Worm (Caenorhabditis elegans): ENCODE results near the gene srh-299.
"Not testable (repeated sequence)": the region's sequence is repeated elsewhere in the genome, so short reads cannot be mapped to it uniquely, and the experiment has no call there.

srh-299 gene

DNA sequence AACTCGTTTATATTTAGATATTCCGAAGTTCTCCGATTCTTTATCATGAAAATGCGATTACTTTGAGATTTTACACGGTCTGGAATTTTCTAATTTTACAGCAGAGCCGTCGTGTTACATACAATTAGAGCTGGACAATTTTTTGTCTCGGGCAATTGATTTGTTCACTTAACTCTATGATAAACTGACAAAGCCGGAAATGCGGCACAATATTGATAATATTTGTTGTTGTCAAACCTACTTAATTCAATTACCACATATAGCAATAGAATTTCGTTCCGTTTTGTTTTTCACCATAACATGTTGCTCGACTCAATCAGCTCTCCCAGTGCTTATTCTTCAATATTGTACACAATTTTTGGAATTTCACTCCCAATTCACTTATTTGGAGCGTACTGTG, at the start of gene srh-299:
TSS of gene srh-299 (plus strand) at position 301 of the 400 bp plus-strand sequence.
- TF ChIP-seq dao-5 (tag; optimal IDR thresholded peaks at IDR 0.05) (no peak), him-1 (tag; optimal IDR thresholded peaks at IDR 0.05) (no peak)

DNA sequence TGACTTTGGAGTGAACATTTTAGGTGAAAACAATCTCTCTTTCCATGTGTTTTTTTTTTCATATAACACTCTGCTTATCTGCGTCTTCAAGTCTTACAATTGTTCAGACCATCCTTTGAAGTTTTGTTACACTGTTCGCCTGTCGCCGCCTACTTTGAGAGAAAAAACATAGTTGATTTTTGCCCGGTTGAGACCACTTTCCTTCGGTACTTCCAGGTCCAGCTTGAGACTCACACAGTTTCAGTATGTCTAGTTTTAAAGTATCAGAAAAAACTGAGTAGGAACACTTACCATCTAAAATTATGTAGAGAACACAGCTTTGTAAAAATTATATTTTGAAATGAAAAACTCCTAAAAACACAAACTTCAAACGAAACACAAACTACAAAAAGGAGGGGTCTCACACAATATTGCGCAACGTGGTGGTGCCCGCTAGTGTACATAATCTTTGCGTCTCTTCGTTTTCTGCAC, 47.1 kb upstream of the srh-299 start, which contains the start of the genes fbxa-69 and F54B8.4:
TSS of gene fbxa-69 (minus strand) at position 10 of the 471 bp plus-strand sequence.
TSS of gene F54B8.4 (plus strand) at position 421 of the 471 bp plus-strand sequence.
- TF ChIP-seq him-1 (tag; optimal IDR thresholded peaks at IDR 0.05) (no peak), dao-5 (tag; optimal IDR thresholded peaks at IDR 0.05) (no peak), W03F9.2 (tag; optimal IDR thresholded peaks at IDR 0.05) (no peak)

DNA sequence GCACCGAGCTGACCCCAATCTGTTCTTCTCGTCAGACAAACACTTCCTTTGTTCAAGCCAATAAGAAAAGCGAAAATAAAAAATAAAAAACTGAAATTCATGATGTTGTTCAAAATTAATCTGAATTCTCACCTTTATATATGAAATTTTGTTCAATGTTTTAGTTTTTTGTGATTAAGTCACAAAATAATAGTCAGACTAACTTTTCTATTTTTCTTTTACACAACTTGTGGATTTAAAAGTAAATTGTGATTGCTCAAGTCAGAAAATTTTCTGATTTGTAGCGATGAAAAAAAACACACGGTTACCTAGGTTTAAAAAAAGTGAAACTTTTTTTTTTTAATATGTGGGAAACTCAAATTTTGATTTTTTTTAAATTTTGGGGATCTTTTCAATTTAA, 45.4 kb upstream of the srh-299 start, which contains the start of gene abf-3:
TSS of gene abf-3 (minus strand) at position 101 of the 400 bp plus-strand sequence.
- no peak for TF ChIP-seq dao-5 (tag; optimal IDR thresholded peaks at IDR 0.05)

DNA sequence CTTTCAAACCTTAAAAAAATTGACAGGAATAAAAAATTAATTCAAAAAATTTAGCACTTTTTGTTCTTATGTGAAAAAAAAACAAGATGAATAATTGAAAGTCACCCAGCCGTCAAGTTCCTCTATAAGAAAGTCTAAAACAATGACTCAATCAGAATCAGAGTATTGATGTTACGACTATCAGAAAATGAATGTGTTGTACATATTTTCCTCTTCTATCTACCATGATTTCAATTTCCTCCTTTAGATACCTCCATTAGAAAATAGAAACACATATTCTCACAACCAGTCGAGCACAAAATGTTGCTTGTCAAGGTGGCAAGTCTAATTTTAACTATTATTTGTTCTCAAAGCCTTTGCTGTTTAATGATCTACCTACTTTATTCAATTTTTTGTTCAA, 43.2 kb upstream of the srh-299 start, which contains the start of gene srbc-48:
TSS of gene srbc-48 (plus strand) at position 301 of the 400 bp plus-strand sequence.
- no peak for TF ChIP-seq him-1 (tag; optimal IDR thresholded peaks at IDR 0.05)
- TF ChIP-seq W03F9.2 (tag; optimal IDR thresholded peaks at IDR 0.05), result no peak
- TF ChIP-seq dao-5 (tag; optimal IDR thresholded peaks at IDR 0.05), result no peak

DNA sequence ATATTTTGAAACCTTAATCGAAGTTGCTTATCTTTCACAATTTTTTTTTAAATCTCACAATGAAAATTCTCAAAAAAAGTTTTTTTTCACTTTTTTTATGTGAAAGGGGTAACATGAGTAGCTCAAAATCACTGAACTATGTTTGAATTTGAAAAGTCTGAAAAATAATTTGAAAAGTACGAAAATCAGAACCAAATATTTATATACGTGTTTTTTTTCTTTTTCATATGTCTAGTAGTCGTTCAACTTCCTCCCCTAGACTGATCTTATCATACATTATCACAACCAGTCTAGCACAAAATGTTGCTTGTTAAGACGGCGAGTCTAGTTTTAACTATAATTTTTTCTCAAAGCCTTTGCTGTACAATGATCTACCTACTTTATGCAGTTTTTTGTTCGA, 41.7 kb upstream of the srh-299 start, which contains the start of gene srbc-49:
TSS of gene srbc-49 (plus strand) at position 301 of the 400 bp plus-strand sequence.
- TF ChIP-seq W03F9.2 (tag; optimal IDR thresholded peaks at IDR 0.05) (no peak), him-1 (tag; optimal IDR thresholded peaks at IDR 0.05) (no peak), dao-5 (tag; optimal IDR thresholded peaks at IDR 0.05) (no peak)

DNA sequence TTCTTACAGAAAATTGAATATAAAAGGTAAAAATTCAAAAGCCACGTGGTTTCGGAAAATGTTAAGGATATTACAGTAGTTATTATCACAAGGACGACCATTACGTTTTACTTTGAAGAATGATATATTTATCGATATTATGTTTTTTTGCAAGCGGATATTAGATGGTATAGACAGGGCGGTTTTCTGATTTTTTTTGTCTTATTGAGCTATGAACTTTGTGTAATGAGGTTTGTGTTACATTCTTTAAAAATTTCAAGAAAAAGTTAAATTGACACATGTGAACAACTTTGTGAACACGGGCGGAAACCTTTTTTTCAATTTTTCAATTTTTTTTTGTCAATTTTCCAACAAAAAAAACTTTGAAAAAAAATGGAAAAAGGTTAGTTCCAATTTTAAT, 38.3 kb upstream of the srh-299 start, which contains the start of gene srbc-50:
TSS of gene srbc-50 (minus strand) at position 101 of the 400 bp plus-strand sequence.
- TF ChIP-seq him-1 (tag; optimal IDR thresholded peaks at IDR 0.05) (no peak), W03F9.2 (tag; optimal IDR thresholded peaks at IDR 0.05) (no peak), dao-5 (tag; optimal IDR thresholded peaks at IDR 0.05) (no peak)

DNA sequence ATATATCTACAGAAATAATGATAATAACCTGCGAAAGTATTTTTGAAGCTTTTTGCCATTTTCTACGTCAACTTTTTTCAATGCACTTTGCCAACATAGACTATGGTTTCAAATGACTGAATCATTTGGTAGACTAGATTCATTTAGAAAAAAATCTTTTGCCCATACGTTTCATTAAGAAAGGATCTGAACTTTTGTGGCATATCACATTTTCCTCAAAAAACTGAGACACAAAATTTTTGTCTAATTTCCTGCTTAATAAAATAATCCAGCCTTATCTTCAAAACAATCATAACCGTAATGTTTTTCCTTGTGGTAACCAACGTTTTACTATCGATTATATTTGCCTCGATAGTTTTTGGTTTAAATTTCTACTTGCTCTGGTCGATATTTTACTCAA, 37.0 kb upstream of the srh-299 start, which contains the start of gene srbc-51:
TSS of gene srbc-51 (plus strand) at position 301 of the 400 bp plus-strand sequence.
- TF ChIP-seq W03F9.2 (tag; optimal IDR thresholded peaks at IDR 0.05), result no peak
- no peak for TF ChIP-seq dao-5 (tag; optimal IDR thresholded peaks at IDR 0.05)
- no peak for TF ChIP-seq him-1 (tag; optimal IDR thresholded peaks at IDR 0.05)

DNA sequence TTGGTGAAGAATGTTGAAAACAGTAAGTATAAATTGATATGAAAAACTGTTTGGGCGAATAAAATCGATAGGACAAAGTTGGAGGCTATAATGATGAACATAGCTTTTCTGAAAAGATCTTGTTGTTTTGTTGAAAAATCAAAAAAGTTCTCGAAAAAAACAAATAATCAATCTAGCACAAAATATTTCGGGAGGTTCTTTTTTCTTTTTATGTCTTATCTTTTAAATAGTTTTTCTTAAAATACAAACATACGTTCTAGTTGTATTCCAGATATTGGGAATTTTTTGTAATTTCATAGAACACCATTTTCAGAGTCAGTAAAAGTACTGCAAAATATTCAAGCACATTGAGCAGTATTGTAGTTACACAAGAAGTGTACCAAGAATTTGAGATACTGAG, 33.2 kb upstream of the srh-299 start, which contains the start of gene srbc-55:
TSS of gene srbc-55 (minus strand) at position 101 of the 400 bp plus-strand sequence.
- no peak for TF ChIP-seq W03F9.2 (tag; optimal IDR thresholded peaks at IDR 0.05)
- TF ChIP-seq him-1 (tag; optimal IDR thresholded peaks at IDR 0.05), result no peak

DNA sequence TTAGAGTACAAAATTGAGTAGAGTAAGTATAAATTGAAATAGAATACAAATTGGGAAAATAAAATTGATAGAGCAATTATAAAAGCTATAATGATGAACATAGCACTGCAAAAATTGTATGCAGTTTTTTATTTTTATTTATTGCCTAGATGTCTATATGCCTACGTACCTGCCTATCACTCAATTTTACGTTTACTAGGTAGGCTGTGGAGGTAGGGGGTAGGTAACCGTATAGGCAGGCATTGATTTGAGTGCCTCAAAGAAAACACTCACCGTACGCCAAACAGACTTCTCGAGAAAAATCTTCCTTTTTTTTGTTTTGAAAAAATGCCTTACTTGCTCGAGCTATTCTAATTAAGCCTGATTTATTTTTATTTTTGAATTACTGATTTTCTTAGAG, 31.6 kb upstream of the srh-299 start, which contains the start of gene srbc-56:
TSS of gene srbc-56 (minus strand) at position 101 of the 400 bp plus-strand sequence.
- TF ChIP-seq W03F9.2 (tag; optimal IDR thresholded peaks at IDR 0.05) (no peak), him-1 (tag; optimal IDR thresholded peaks at IDR 0.05) (no peak)

DNA sequence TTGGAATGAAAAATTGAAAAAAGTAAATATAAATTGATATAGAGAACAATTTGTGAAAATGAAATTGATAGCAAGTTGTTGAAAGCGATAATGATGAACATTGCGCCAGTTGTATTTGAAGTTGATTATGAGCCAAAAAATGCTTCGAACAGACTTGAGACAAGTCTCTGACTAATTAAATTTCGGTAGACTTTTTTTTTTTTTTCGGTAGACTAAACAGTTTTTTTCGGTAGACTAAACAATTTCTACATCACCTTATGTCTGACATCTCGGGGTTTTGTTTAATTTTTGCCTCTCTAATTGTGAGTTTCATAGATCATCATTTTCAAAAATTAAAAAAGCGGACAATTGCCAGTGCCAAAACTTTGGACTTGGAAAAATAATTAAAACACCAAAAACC, 29.5 kb upstream of the srh-299 start, which contains the start of gene srbc-54:
TSS of gene srbc-54 (minus strand) at position 101 of the 400 bp plus-strand sequence.
- TF ChIP-seq W03F9.2 (tag; optimal IDR thresholded peaks at IDR 0.05) (no peak), dao-5 (tag; optimal IDR thresholded peaks at IDR 0.05) (no peak), him-1 (tag; optimal IDR thresholded peaks at IDR 0.05) (no peak)

DNA sequence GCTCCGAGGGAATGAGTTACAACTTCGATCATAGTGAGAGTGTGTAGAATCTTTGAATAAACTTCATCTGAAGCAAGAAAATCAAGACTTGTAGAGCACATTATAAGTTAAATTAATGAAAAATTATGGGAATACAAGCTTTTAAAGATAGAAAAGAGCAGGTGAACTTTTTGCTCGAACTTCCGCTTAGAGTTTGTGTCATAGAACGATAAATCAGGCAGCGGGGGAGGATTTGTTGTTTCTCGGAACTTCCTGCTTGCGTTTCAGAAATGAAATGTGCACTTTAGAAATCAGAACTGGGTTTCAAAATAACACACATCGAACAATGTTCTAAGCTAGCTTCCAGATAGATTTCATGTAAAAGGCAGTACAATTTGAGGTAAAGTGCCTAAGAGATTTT, 22.0 kb upstream of the srh-299 start, which contains the start of gene srh-149:
TSS of gene srh-149 (minus strand) at position 101 of the 400 bp plus-strand sequence.
- TF ChIP-seq dao-5 (tag; optimal IDR thresholded peaks at IDR 0.05) (no peak), him-1 (tag; optimal IDR thresholded peaks at IDR 0.05) (no peak), W03F9.2 (tag; optimal IDR thresholded peaks at IDR 0.05) (no peak)

DNA sequence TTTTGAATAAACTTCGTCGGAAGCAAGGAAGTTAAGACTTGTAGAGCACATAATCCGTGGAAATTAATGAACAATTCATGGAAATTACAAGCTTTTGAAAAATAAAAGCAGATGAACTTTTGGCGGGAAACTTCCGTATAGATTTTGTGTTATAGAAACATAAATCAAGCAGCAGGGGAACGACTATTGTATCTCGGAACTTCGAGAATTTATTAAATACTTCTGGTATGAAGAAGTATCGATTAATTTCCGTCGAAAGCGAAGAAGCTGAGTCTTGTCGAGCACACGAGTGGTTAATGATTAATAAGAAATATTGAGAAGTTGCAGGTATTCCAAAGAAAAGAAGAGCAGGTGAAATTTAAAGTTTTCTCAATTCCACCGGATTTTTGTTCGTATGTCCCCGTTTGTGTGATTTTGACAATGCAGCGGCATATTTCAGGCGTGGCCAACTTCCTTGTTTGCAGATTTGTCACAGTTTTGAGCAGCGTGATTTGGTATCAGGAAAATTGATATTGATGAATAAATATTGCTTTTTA, 12.8 kb upstream of the srh-299 start, which contains the start of gene srh-147:
TSS of gene srh-147 (minus strand) at position 51 of the 536 bp plus-strand sequence.
- not testable (repeated sequence) for TF ChIP-seq him-1, W03F9.2, dao-5 (tag; optimal IDR thresholded peaks at IDR 0.05)

DNA sequence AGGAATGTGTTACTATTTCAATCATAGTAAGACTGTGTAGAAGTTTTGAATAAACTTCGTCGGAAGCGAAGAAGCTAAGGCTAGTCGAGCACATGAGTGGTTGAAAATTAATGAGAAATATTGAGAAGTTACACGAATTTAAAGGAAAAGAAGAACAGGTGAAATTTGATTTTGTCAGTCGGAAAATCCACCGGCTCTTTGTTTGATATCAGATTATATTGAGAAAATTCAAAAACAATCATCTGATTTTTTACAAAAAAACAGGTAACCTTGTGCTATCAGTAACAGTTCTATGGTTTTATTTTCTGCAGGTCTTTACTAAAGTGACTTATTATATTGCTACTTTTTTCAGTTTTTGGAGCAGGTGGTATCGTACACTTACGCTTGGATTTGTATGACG, 4.8 kb upstream of the srh-299 start, which contains the start of gene srh-148:
TSS of gene srh-148 (minus strand) at position 101 of the 400 bp plus-strand sequence.
- no peak for TF ChIP-seq him-1 (tag; optimal IDR thresholded peaks at IDR 0.05)
- no peak for TF ChIP-seq W03F9.2 (tag; optimal IDR thresholded peaks at IDR 0.05)
- TF ChIP-seq dao-5 (tag; optimal IDR thresholded peaks at IDR 0.05), result no peak

DNA sequence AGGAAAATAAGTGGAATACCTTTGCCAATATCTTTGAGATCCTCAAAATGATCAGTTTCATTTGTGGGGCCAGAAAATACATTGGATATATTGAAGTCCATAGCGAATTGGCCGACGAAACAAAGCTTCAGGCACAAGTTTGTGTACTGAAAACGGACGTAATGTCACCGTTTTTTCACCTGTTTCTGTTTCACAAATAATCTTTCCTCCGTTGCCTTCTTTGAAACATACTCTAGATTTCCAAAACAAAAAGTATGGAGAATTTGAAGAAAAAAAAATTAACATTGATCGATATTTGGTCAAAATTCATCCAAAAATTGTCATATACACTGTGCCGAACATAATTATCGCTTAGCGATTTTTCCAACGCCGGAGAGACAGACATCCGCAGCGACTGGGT, 543 bp upstream of the srh-299 start, which contains the start of gene srz-12:
TSS of gene srz-12 (minus strand) at position 101 of the 400 bp plus-strand sequence.
- TF ChIP-seq dao-5 (tag; optimal IDR thresholded peaks at IDR 0.05), result no peak
- no peak for TF ChIP-seq W03F9.2 (tag; optimal IDR thresholded peaks at IDR 0.05)
- TF ChIP-seq him-1 (tag; optimal IDR thresholded peaks at IDR 0.05), result no peak
